Worm (Caenorhabditis elegans) whole organism, early embryonic: Measurements from ENCODE around the gene rmh-2.

Experiments
- ama-1 ChIP-seq: fragments of 150-350 bp; optimal IDR thresholded peaks from 2 replicates; lab custom pipeline; 2014
- ceh-13 ChIP-seq: fragments of 200-800 bp; sonication (Bioruptor generic); optimal IDR thresholded peaks from 2 replicates; lab custom pipeline; 2018; ENCODE audit warnings: mild to moderate bottlenecking, missing genetic modification characterization, missing compliant biosample characterization
- hnd-1 ChIP-seq: sonication (generic microtip); optimal IDR thresholded peaks from 2 replicates; lab custom pipeline; 2016; ENCODE audit warnings: missing genetic modification characterization, missing compliant biosample characterization
- tbx-11 ChIP-seq: fragments of 200-800 bp; sonication (Bioruptor generic); IDR thresholded peaks from 2 replicates; pipeline ENCODE4 v1.3.6; 2022; ENCODE audit warnings: missing genetic modification characterization, missing compliant biosample characterization

- TF ChIP-seq tbx-11 (GFP tag; lab: Robert Waterston, UW) (no peak), hnd-1 (tag; lab: Kevin White, UChicago) (no peak), ceh-13 (GFP tag; lab: Kevin White, UChicago) (no peak), ama-1 (lab: Kevin White, UChicago) (no peak)
These were observed 51.2 kb downstream of the rmh-2 start, which contains the start of gene srab-26 for ce11 chrV:9879404-9879803.
